Fruit fly (Drosophila melanogaster): ENCODE data around the gene ergic53.

- TF ChIP-seq toe (GFP tag; optimal IDR thresholded peaks at IDR 0.05): no peak
- TF ChIP-seq Clk (GFP tag; optimal IDR thresholded peaks at IDR 0.05): no peak
- TF ChIP-seq Hr96 (GFP tag; optimal IDR thresholded peaks at IDR 0.05): no peak
Observed at dm6 chr3L:8529701-8530100, 5.1 kb upstream of the ergic53 start.
